Worm (Caenorhabditis elegans): ENCODE data around the gene sri-39.
"Not testable (repeated sequence)": the region's sequence is repeated elsewhere in the genome, so short reads cannot be mapped to it uniquely, and the experiment has no call there.

DNA sequence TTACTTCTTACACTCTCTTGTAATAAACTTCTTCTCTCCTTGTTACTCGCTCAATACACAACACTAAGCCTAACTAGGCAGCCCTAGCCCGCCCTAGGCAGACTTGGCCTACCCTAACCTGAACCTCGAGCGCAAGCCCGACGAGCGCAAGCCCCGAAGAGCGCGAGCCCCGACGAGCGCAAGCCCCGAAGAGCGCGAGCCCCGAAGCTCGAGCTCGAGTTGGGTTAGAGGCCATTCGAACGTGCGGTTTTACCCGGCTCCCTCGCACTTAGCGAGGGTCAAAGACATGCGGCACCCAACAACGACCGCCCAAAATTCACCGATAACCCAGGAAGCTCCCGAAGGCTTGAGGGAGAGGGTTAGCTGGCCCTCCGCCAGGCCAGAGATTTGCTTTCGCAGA, 30.9 kb upstream of the sri-39 start:
- TF ChIP-seq mxl-1 (tag; optimal IDR thresholded peaks at IDR 0.05); lsl-1 (GFP tag; optimal IDR thresholded peaks at IDR 0.05); xnd-1 (tag; optimal IDR thresholded peaks at IDR 0.05); lin-40 (tag; optimal IDR thresholded peaks at IDR 0.05); him-1 (tag; optimal IDR thresholded peaks at IDR 0.05); B0336.3 (GFP tag; IDR thresholded peaks at IDR 0.05); efl-1 (GFP tag; optimal IDR thresholded peaks at IDR 0.05); ztf-18 (tag; optimal IDR thresholded peaks at IDR 0.05); dpff-1 (tag; optimal IDR thresholded peaks at IDR 0.05): not testable (repeated sequence)

Data from whole organism, young adult.